Fruit fly (Drosophila melanogaster) whole organism, embryonic: ENCODE results near the gene RPA1.

ENCODE experiments used
- Antp ChIP-seq: fragments of 200-800 bp; sonication (Bioruptor generic); optimal IDR thresholded peaks from 3 replicates; lab custom pipeline; 2016; ENCODE audit warnings: missing biosample characterization, missing genetic modification characterization
- BEAF-32 ChIP-seq: fragments of 200-800 bp; sonication (Bioruptor generic); optimal IDR thresholded peaks from 3 replicates; lab custom pipeline; 2017; ENCODE audit warnings: missing biosample characterization, missing genetic modification characterization, mild to moderate bottlenecking, moderate library complexity, missing genetic modification reagents
- CG10321 ChIP-seq: fragments of 200-800 bp; sonication (Bioruptor generic); IDR thresholded peaks from 2 replicates; pipeline ENCODE4 v1.3.6; 2022; ENCODE audit warnings: missing biosample characterization, missing genetic modification characterization
- CG10959 ChIP-seq: fragments of 200-800 bp; sonication (Bioruptor generic); IDR thresholded peaks from 2 replicates; pipeline ENCODE4 v1.3.6; 2022; ENCODE audit warnings: missing biosample characterization, missing genetic modification characterization
- CG10979 ChIP-seq: fragments of 200-800 bp; sonication (Bioruptor generic); optimal IDR thresholded peaks from 2 replicates; lab custom pipeline; 2018; ENCODE audit warnings: missing biosample characterization, mild to moderate bottlenecking, missing genetic modification characterization, moderate library complexity
- CG13296 ChIP-seq: fragments of 200-800 bp; sonication (Bioruptor generic); optimal IDR thresholded peaks from 3 replicates; lab custom pipeline; 2018; ENCODE audit warnings: missing biosample characterization, mild to moderate bottlenecking, missing genetic modification characterization
- CG14014 ChIP-seq: fragments of 200-800 bp; sonication (Bioruptor generic); IDR thresholded peaks from 2 replicates; pipeline ENCODE4 v1.3.6; 2022; ENCODE audit warnings: missing biosample characterization, missing genetic modification characterization
- CG1647 ChIP-seq: fragments of 200-800 bp; sonication (Bioruptor generic); optimal IDR thresholded peaks from 3 replicates; lab custom pipeline; 2016; ENCODE audit warnings: missing biosample characterization, missing genetic modification characterization
- CG17359 ChIP-seq: fragments of 200-800 bp; sonication (Bioruptor generic); optimal IDR thresholded peaks from 3 replicates; lab custom pipeline; 2018; ENCODE audit warnings: missing biosample characterization, mild to moderate bottlenecking, missing genetic modification characterization, moderate library complexity
- CG17568 ChIP-seq: fragments of 200-800 bp; sonication (Bioruptor generic); optimal IDR thresholded peaks from 2 replicates; lab custom pipeline; 2018; ENCODE audit warnings: missing biosample characterization, mild to moderate bottlenecking, missing genetic modification characterization, moderate library complexity
- CG17802 ChIP-seq: fragments of 200-800 bp; sonication (Bioruptor generic); optimal IDR thresholded peaks from 2 replicates; lab custom pipeline; 2018; ENCODE audit warnings: missing biosample characterization, mild to moderate bottlenecking, missing genetic modification characterization, moderate library complexity
- CG2678 ChIP-seq: fragments of 200-800 bp; sonication (Bioruptor generic); optimal IDR thresholded peaks from 3 replicates; lab custom pipeline; 2019; ENCODE audit warnings: missing biosample characterization, mild to moderate bottlenecking, missing genetic modification characterization, moderate library complexity
- CG2875 ChIP-seq: fragments of 200-800 bp; sonication (Bioruptor generic); optimal IDR thresholded peaks from 2 replicates; lab custom pipeline; 2017; ENCODE audit warnings: missing biosample characterization, mild to moderate bottlenecking, missing genetic modification characterization, missing genetic modification reagents
- CG31365 ChIP-seq: fragments of 200-800 bp; sonication (Bioruptor generic); optimal IDR thresholded peaks from 2 replicates; lab custom pipeline; 2018; ENCODE audit warnings: missing biosample characterization, mild to moderate bottlenecking, missing genetic modification characterization
- CG32767 ChIP-seq: fragments of 200-800 bp; sonication (Bioruptor generic); IDR thresholded peaks from 2 replicates; pipeline ENCODE4 v1.3.6; 2022; ENCODE audit warnings: missing biosample characterization, missing genetic modification characterization
- CG33557 ChIP-seq: fragments of 200-800 bp; sonication (Bioruptor generic); optimal IDR thresholded peaks from 2 replicates; lab custom pipeline; 2019; ENCODE audit warnings: missing biosample characterization, mild to moderate bottlenecking, missing genetic modification characterization, moderate library complexity
- CG42726 ChIP-seq: fragments of 200-800 bp; sonication (Bioruptor generic); IDR thresholded peaks from 2 replicates; pipeline ENCODE4 v1.3.6; 2022; ENCODE audit warnings: missing biosample characterization, missing genetic modification characterization; ENCODE audit not compliant: partially characterized antibody
- CG43689 ChIP-seq: fragments of 200-800 bp; sonication (Bioruptor generic); IDR thresholded peaks from 2 replicates; pipeline ENCODE4 v1.3.6; 2022; ENCODE audit warnings: missing biosample characterization, missing genetic modification characterization
- CG4424 ChIP-seq: fragments of 200-800 bp; sonication (Bioruptor generic); optimal IDR thresholded peaks from 3 replicates; lab custom pipeline; 2016; ENCODE audit warnings: missing biosample characterization, missing genetic modification characterization
- CG4854 ChIP-seq: fragments of 200-800 bp; sonication (Bioruptor generic); optimal IDR thresholded peaks from 2 replicates; lab custom pipeline; 2016; ENCODE audit warnings: missing biosample characterization, missing genetic modification characterization, inconsistent platforms
- CG6654 ChIP-seq: fragments of 200-800 bp; sonication (Bioruptor generic); optimal IDR thresholded peaks from 2 replicates; lab custom pipeline; 2017; ENCODE audit warnings: missing biosample characterization, mild to moderate bottlenecking, missing genetic modification characterization
- CG6689 ChIP-seq: fragments of 200-800 bp; sonication (Bioruptor generic); IDR thresholded peaks from 2 replicates; pipeline ENCODE4 v1.3.6; 2022; ENCODE audit warnings: missing biosample characterization, missing genetic modification characterization
- CG8290 ChIP-seq, 3 experiments: fragments of 200-800 bp; sonication (Bioruptor generic); optimal IDR thresholded peaks; 2 replicates each; lab custom pipeline; 2016 to 2019; ENCODE audit warnings: missing biosample characterization in 3 of 3, missing genetic modification characterization in 3 of 3, mild to moderate bottlenecking in 2 of 3, moderate library complexity in 1 of 3
- Doc2 ChIP-seq: fragments of 200-800 bp; sonication (Bioruptor generic); IDR thresholded peaks from 2 replicates; pipeline ENCODE4 v1.3.6; 2022; ENCODE audit warnings: missing biosample characterization, missing genetic modification characterization
- H2.0 ChIP-seq: fragments of 200-800 bp; sonication (Bioruptor generic); IDR thresholded peaks from 2 replicates; pipeline ENCODE4 v1.3.6; 2022; ENCODE audit warnings: missing biosample characterization, missing genetic modification characterization
- Hey ChIP-seq: fragments of 200-800 bp; sonication (Bioruptor generic); optimal IDR thresholded peaks from 3 replicates; lab custom pipeline; 2018; ENCODE audit warnings: missing biosample characterization, mild to moderate bottlenecking, missing genetic modification characterization
- HmgZ ChIP-seq: fragments of 200-800 bp; sonication (Bioruptor generic); optimal IDR thresholded peaks from 2 replicates; lab custom pipeline; 2018; ENCODE audit warnings: missing biosample characterization, mild to moderate bottlenecking, missing genetic modification characterization
- Kr ChIP-seq: fragments of 200-800 bp; sonication (Bioruptor generic); optimal IDR thresholded peaks from 2 replicates; lab custom pipeline; 2017; ENCODE audit warnings: missing biosample characterization, mild to moderate bottlenecking, missing genetic modification characterization
- Lpt ChIP-seq: fragments of >200 bp; optimal IDR thresholded peaks from 2 replicates; lab custom pipeline; 2018; ENCODE audit warnings: missing biosample characterization, missing genetic modification characterization
- Mrtf ChIP-seq: fragments of 200-800 bp; sonication (Bioruptor generic); IDR thresholded peaks from 3 replicates; pipeline ENCODE4 v1.3.6; 2022; ENCODE audit warnings: missing biosample characterization, missing genetic modification characterization
- NC2α ChIP-seq: fragments of 200-800 bp; sonication (Bioruptor generic); optimal IDR thresholded peaks from 2 replicates; lab custom pipeline; 2016; ENCODE audit warnings: missing biosample characterization, missing genetic modification characterization
- Rx ChIP-seq: fragments of 200-800 bp; sonication (Bioruptor generic); IDR thresholded peaks from 2 replicates; pipeline ENCODE4 v1.3.6; 2022; ENCODE audit warnings: missing biosample characterization, missing genetic modification characterization
- Usf ChIP-seq: fragments of 200-800 bp; sonication (Bioruptor generic); optimal IDR thresholded peaks from 2 replicates; lab custom pipeline; 2017; ENCODE audit warnings: missing genotype, missing biosample characterization, missing genetic modification characterization
- Vsx1 ChIP-seq: fragments of 200-800 bp; sonication (Bioruptor generic); optimal IDR thresholded peaks from 2 replicates; lab custom pipeline; 2017; ENCODE audit warnings: missing biosample characterization, mild to moderate bottlenecking, missing genetic modification characterization, missing genetic modification reagents
- abd-A ChIP-seq: fragments of 200-800 bp; sonication (Bioruptor generic); optimal IDR thresholded peaks from 3 replicates; lab custom pipeline; 2019; ENCODE audit warnings: missing biosample characterization, mild to moderate bottlenecking, missing genetic modification characterization, moderate library complexity
- al ChIP-seq: fragments of 200-800 bp; sonication (Bioruptor generic); IDR thresholded peaks from 2 replicates; pipeline ENCODE4 v1.3.6; 2022; ENCODE audit warnings: missing biosample characterization, missing genetic modification characterization
- ara ChIP-seq: fragments of 200-800 bp; sonication (Bioruptor generic); IDR thresholded peaks from 2 replicates; pipeline ENCODE4 v1.3.6; 2022; ENCODE audit warnings: missing biosample characterization, missing genetic modification characterization
- bbx ChIP-seq: fragments of 200-800 bp; sonication (Bioruptor generic); IDR thresholded peaks from 2 replicates; pipeline ENCODE4 v1.3.6; 2022; ENCODE audit warnings: missing biosample characterization, missing genetic modification characterization; ENCODE audit not compliant: partially characterized antibody
- croc ChIP-seq: fragments of 200-800 bp; sonication (Bioruptor generic); conservative IDR thresholded peaks from 3 replicates; pipeline ENCODE4 v1.3.6; 2022; ENCODE audit warnings: missing biosample characterization, missing genetic modification characterization
- cwo ChIP-seq: fragments of 200-800 bp; sonication (Bioruptor generic); optimal IDR thresholded peaks from 3 replicates; lab custom pipeline; 2017; ENCODE audit warnings: missing biosample characterization, missing genetic modification characterization, mild to moderate bottlenecking, moderate library complexity, missing genetic modification reagents
- lab ChIP-seq: fragments of 200-800 bp; sonication (Bioruptor generic); optimal IDR thresholded peaks from 3 replicates; lab custom pipeline; 2017; ENCODE audit warnings: missing biosample characterization, missing genetic modification characterization, mild to moderate bottlenecking, moderate library complexity, missing genetic modification reagents
- lbe ChIP-seq: fragments of 200-800 bp; sonication (Bioruptor generic); optimal IDR thresholded peaks from 2 replicates; lab custom pipeline; 2016; ENCODE audit warnings: missing biosample characterization, mild to moderate bottlenecking, missing genetic modification characterization
- pfk ChIP-seq: fragments of 200-800 bp; sonication (Bioruptor generic); optimal IDR thresholded peaks from 2 replicates; lab custom pipeline; 2018; ENCODE audit warnings: missing biosample characterization, mild to moderate bottlenecking, missing genetic modification characterization, moderate library complexity
- slou ChIP-seq: fragments of 200-800 bp; sonication (Bioruptor generic); optimal IDR thresholded peaks from 3 replicates; lab custom pipeline; 2016; ENCODE audit warnings: missing biosample characterization, missing genetic modification characterization
- slp2 ChIP-seq: fragments of 200-800 bp; sonication (Bioruptor generic); optimal IDR thresholded peaks from 2 replicates; lab custom pipeline; 2016; ENCODE audit warnings: missing biosample characterization, missing genetic modification characterization
- tio ChIP-seq: fragments of 200-800 bp; sonication (Bioruptor generic); optimal IDR thresholded peaks from 2 replicates; lab custom pipeline; 2017; ENCODE audit warnings: missing biosample characterization, missing genetic modification characterization, inconsistent platforms
- usp ChIP-seq: fragments of >200 bp; optimal IDR thresholded peaks from 2 replicates; lab custom pipeline; 2017; ENCODE audit warnings: missing biosample characterization, missing genetic modification characterization
- zfh2 ChIP-seq: fragments of 200-800 bp; sonication (Bioruptor generic); optimal IDR thresholded peaks from 2 replicates; lab custom pipeline; 2016; ENCODE audit warnings: missing biosample characterization, missing genetic modification characterization

RPA1 gene

dm6 chr3R:8264302-8265080, at the start of gene RPA1, which contains the start of gene Mcm2 (continued):
- TF ChIP-seq cwo (GFP tag; lab: Kevin White, UChicago) (peak; percentile 49), CG32767 (GFP tag; lab: Robert Waterston, UW) (no peak), Doc2 (peak; percentile 34; the same call in 1 of the 2 replicates), tio (GFP tag; lab: Kevin White, UChicago) (peak; percentile 86), Lpt (GFP tag; lab: Kevin White, UChicago) (no peak), Usf (peak; percentile 81), Antp (GFP tag; lab: Kevin White, UChicago) (peak; percentile 58), usp (GFP tag; lab: Kevin White, UChicago) (no peak), CG14014 (GFP tag; lab: Robert Waterston, UW) (peak; percentile 76), CG13296 (GFP tag; lab: Kevin White, UChicago) (peak; percentile 69), CG33557 (GFP tag; lab: Kevin White, UChicago) (peak; percentile 76), bbx (GFP tag; lab: Robert Waterston, UW) (peak; percentile 39; the same call in 1 of the 2 replicates), al (peak; percentile 81), CG4424 (GFP tag; lab: Kevin White, UChicago) (peak; percentile 84), HmgZ (tag; lab: Kevin White, UChicago) (peak; percentile 63), abd-A (tag; lab: Kevin White, UChicago) (no peak), CG31365 (peak; percentile 86), CG43689 (GFP tag; lab: Robert Waterston, UW) (no peak), CG17359 (peak; percentile 63), NC2α (no peak), CG6654 (peak; percentile 40), CG6689 (GFP tag; lab: Robert Waterston, UW) (peak; percentile 81), CG2678 (tag; lab: Kevin White, UChicago) (no peak), Kr (GFP tag; lab: Kevin White, UChicago) (no peak), CG1647 (GFP tag; lab: Kevin White, UChicago) (no peak), zfh2 (GFP tag; lab: Kevin White, UChicago) (peak; percentile 74), lab (GFP tag; lab: Kevin White, UChicago) (no peak), slou (GFP tag; lab: Kevin White, UChicago) (peak; percentile 62), ara (GFP tag; lab: Robert Waterston, UW) (peak; percentile 56), croc (GFP tag; lab: Robert Waterston, UW) (peak; percentile 56), CG10321 (no peak), Vsx1 (no peak), CG4854 (GFP tag; lab: Kevin White, UChicago) (no peak), CG17568 (GFP tag; lab: Kevin White, UChicago) (no peak), lbe (GFP tag; lab: Kevin White, UChicago) (peak; percentile 49), H2.0 (peak; percentile 59), CG42726 (GFP tag; lab: Robert Waterston, UW) (0 out of 2 replicates have a peak, but pooled peaks have one; percentile 38), Hey (no peak), slp2 (GFP tag; lab: Kevin White, UChicago) (no peak), Rx (GFP tag; lab: Robert Waterston, UW) (peak; percentile 48; the same call in 1 of the 2 replicates), pfk (no peak), CG10959 (peak; percentile 51), CG8290 (GFP tag; optimal IDR thresholded peaks at IDR 0.05; lab: Kevin White, UChicago) (peak; percentile 24), CG8290 (tag; optimal IDR thresholded peaks at IDR 0.05; lab: Kevin White, UChicago) (peak in 1 of 2 experiments; percentile 30), BEAF-32 (GFP tag; lab: Kevin White, UChicago) (peak; percentile 19), CG17802 (peak; percentile 15), CG2875 (GFP tag; lab: Kevin White, UChicago) (peak; percentile 28), CG10979 (peak; percentile 66), Mrtf (GFP tag; lab: Robert Waterston, UW) (peak; percentile 75; the same call in 1 of the 3 replicates)
